Fruit fly (Drosophila melanogaster): ENCODE results near the gene Snx27.

The Snx27 gene

dm6 chrX:5763443-5764000, 25.7 kb upstream of the Snx27 start:
- no peak for TF ChIP-seq ey (GFP tag; optimal IDR thresholded peaks at IDR 0.05)
- TF ChIP-seq Rel (GFP tag; optimal IDR thresholded peaks at IDR 0.05), result no peak
- TF ChIP-seq Rel (tag; optimal IDR thresholded peaks at IDR 0.05), result peak; percentile 98

- TF ChIP-seq OdsH (GFP tag; optimal IDR thresholded peaks at IDR 0.05), result no peak
- TF ChIP-seq Hnf4 (GFP tag; optimal IDR thresholded peaks at IDR 0.05), result no peak
- no peak for TF ChIP-seq pan (optimal IDR thresholded peaks at IDR 0.05)
- no peak for TF ChIP-seq sv (GFP tag; optimal IDR thresholded peaks at IDR 0.05)
- no peak for TF ChIP-seq Abd-B (GFP tag; optimal IDR thresholded peaks at IDR 0.05)
- TF ChIP-seq usp (GFP tag; optimal IDR thresholded peaks at IDR 0.05), result no peak
- TF ChIP-seq tai (GFP tag; optimal IDR thresholded peaks at IDR 0.05), result no peak
- no peak for TF ChIP-seq fru (GFP tag; optimal IDR thresholded peaks at IDR 0.05)
- no peak for TF ChIP-seq dmrt93B (GFP tag; optimal IDR thresholded peaks at IDR 0.05)
- TF ChIP-seq dsf (GFP tag; optimal IDR thresholded peaks at IDR 0.05; ENCODE audit: borderline replicate concordance), result no peak
- no peak for TF ChIP-seq Jra (GFP tag; optimal IDR thresholded peaks at IDR 0.05)
- TF ChIP-seq sage (GFP tag; optimal IDR thresholded peaks at IDR 0.05), result no peak
- TF ChIP-seq Dif (GFP tag; optimal IDR thresholded peaks at IDR 0.05; ENCODE audit: partially characterized antibody), result no peak
- peak; percentile 82 for TF ChIP-seq jim (GFP tag; optimal IDR thresholded peaks at IDR 0.05)
- TF ChIP-seq CG32264 (GFP tag; optimal IDR thresholded peaks at IDR 0.05), result no peak
- TF ChIP-seq Vsx2 (GFP tag; optimal IDR thresholded peaks at IDR 0.05; ENCODE audit: partially characterized antibody), result no peak
- TF ChIP-seq brk (GFP tag; optimal IDR thresholded peaks at IDR 0.05), result no peak
- no peak for TF ChIP-seq Rel (GFP tag; optimal IDR thresholded peaks at IDR 0.05)
- TF ChIP-seq Rel (tag; optimal IDR thresholded peaks at IDR 0.05), result peak; percentile 53
- TF ChIP-seq Dfd (GFP tag; optimal IDR thresholded peaks at IDR 0.05), result peak; percentile 2
- no peak for TF ChIP-seq h (GFP tag; optimal IDR thresholded peaks at IDR 0.05)
- TF ChIP-seq Myc (optimal IDR thresholded peaks at IDR 0.05), result no peak
- TF ChIP-seq Hr78 (GFP tag; optimal IDR thresholded peaks at IDR 0.05), result no peak
- no peak for TF ChIP-seq dl (GFP tag; optimal IDR thresholded peaks at IDR 0.05; ENCODE audit: insufficient read depth in 1 of 2, partially characterized antibody in 2 of 2)
- no peak for TF ChIP-seq CrebA (GFP tag; optimal IDR thresholded peaks at IDR 0.05; ENCODE audit: borderline replicate concordance)
Observed at dm6 chrX:5756146-5756545, 18.3 kb upstream of the Snx27 start.

dm6 chrX:5754837-5755828, 17.3 kb upstream of the Snx27 start, which contains the start of the genes lin-52 and CG15771:
TSS of gene lin-52 (minus strand) at chrX:5754958.
TSS of gene CG15771 (plus strand) at chrX:5755574.
- TF ChIP-seq fru (GFP tag; optimal IDR thresholded peaks at IDR 0.05) (peak; percentile 99), Hr78 (GFP tag; optimal IDR thresholded peaks at IDR 0.05) (no peak), rgr (GFP tag; optimal IDR thresholded peaks at IDR 0.05) (peak; percentile 93), CG9705 (GFP tag; optimal IDR thresholded peaks at IDR 0.05) (peak; percentile 95), sage (GFP tag; optimal IDR thresholded peaks at IDR 0.05) (peak; percentile 90), pan (optimal IDR thresholded peaks at IDR 0.05) (no peak), CrebA (GFP tag; optimal IDR thresholded peaks at IDR 0.05; ENCODE audit: borderline replicate concordance) (no peak), Myc (optimal IDR thresholded peaks at IDR 0.05) (peak; percentile 48), woc (GFP tag; optimal IDR thresholded peaks at IDR 0.05) (peak; percentile 92), Jra (GFP tag; optimal IDR thresholded peaks at IDR 0.05) (peak; percentile 81), CG32264 (GFP tag; optimal IDR thresholded peaks at IDR 0.05) (peak; percentile 59), brk (GFP tag; optimal IDR thresholded peaks at IDR 0.05) (peak; percentile 87), Mio (GFP tag; optimal IDR thresholded peaks at IDR 0.05) (peak; percentile 31), jim (GFP tag; optimal IDR thresholded peaks at IDR 0.05) (peak; percentile 91), GATAd (GFP tag; optimal IDR thresholded peaks at IDR 0.05) (peak; percentile 58), h (GFP tag; optimal IDR thresholded peaks at IDR 0.05) (peak; percentile 99), HLH106 (tag; optimal IDR thresholded peaks at IDR 0.05) (peak; percentile 97), psq (GFP tag; optimal IDR thresholded peaks at IDR 0.05) (peak; percentile 96), Sp1 (GFP tag; optimal IDR thresholded peaks at IDR 0.05) (peak; percentile 97), Dfd (GFP tag; optimal IDR thresholded peaks at IDR 0.05) (no peak), dl (GFP tag; optimal IDR thresholded peaks at IDR 0.05; ENCODE audit: insufficient read depth in 1 of 2, partially characterized antibody in 2 of 2) (peak; percentile 60 to 68), lola (GFP tag; optimal IDR thresholded peaks at IDR 0.05) (no peak), Vsx2 (GFP tag; optimal IDR thresholded peaks at IDR 0.05; ENCODE audit: partially characterized antibody) (no peak), foxo (GFP tag; optimal IDR thresholded peaks at IDR 0.05) (peak in 1 of 2 experiments; percentile 96), Hr83 (GFP tag; optimal IDR thresholded peaks at IDR 0.05; ENCODE audit: poor library complexity, severe bottlenecking) (peak; percentile 95), dmrt93B (GFP tag; optimal IDR thresholded peaks at IDR 0.05) (peak; percentile 96), dsf (GFP tag; optimal IDR thresholded peaks at IDR 0.05; ENCODE audit: borderline replicate concordance) (peak; percentile 37), br (GFP tag; optimal IDR thresholded peaks at IDR 0.05) (peak; percentile 91), Rel (GFP tag; optimal IDR thresholded peaks at IDR 0.05) (peak; percentile 95), Rel (tag; optimal IDR thresholded peaks at IDR 0.05) (peak; percentile 85), Dif (GFP tag; optimal IDR thresholded peaks at IDR 0.05; ENCODE audit: partially characterized antibody) (peak; percentile 80), sv (GFP tag; optimal IDR thresholded peaks at IDR 0.05) (peak; percentile 89), Hnf4 (GFP tag; optimal IDR thresholded peaks at IDR 0.05) (peak; percentile 77), usp (GFP tag; optimal IDR thresholded peaks at IDR 0.05) (no peak), N (GFP tag; optimal IDR thresholded peaks at IDR 0.05) (no peak), ey (GFP tag; optimal IDR thresholded peaks at IDR 0.05) (peak; percentile 93), Abd-B (GFP tag; optimal IDR thresholded peaks at IDR 0.05) (no peak), OdsH (GFP tag; optimal IDR thresholded peaks at IDR 0.05) (peak; percentile 93), tai (GFP tag; optimal IDR thresholded peaks at IDR 0.05) (no peak)
